Worm (Caenorhabditis elegans) whole organism, L2 larva: ENCODE results near the gene B0303.4.
A peak's percentile ranks its signal among the peaks of the same experiment; 100 is the strongest.

ENCODE experiments used
- C34F6.9 ChIP-seq: fragments of 150-350 bp; optimal IDR thresholded peaks from 2 replicates; lab custom pipeline; 2014; ENCODE audit warnings: missing biosample characterization, missing genetic modification characterization
- F13H6.1 ChIP-seq: sonication (generic microtip); optimal IDR thresholded peaks from 2 replicates; lab custom pipeline; 2016; ENCODE audit warnings: missing genetic modification characterization, missing compliant biosample characterization
- R02D3.7 ChIP-seq: fragments of 150-350 bp; optimal IDR thresholded peaks from 2 replicates; lab custom pipeline; 2014; ENCODE audit warnings: missing biosample characterization, missing genetic modification characterization
- Y55F3AM.14 ChIP-seq: fragments of 200-800 bp; sonication (Bioruptor generic); optimal IDR thresholded peaks from 2 replicates; lab custom pipeline; 2018; ENCODE audit warnings: mild to moderate bottlenecking, missing genetic modification characterization, missing compliant biosample characterization
- ZK546.5 ChIP-seq: sonication (generic microtip); optimal IDR thresholded peaks from 2 replicates; lab custom pipeline; 2017; ENCODE audit warnings: missing biosample characterization, missing genetic modification characterization
- alr-1 ChIP-seq: fragments of 150-350 bp; optimal IDR thresholded peaks from 2 replicates; lab custom pipeline; 2014; ENCODE audit warnings: missing biosample characterization, missing genetic modification characterization
- ceh-16 ChIP-seq: fragments of 150-350 bp; optimal IDR thresholded peaks from 2 replicates; lab custom pipeline; 2014; ENCODE audit warnings: missing biosample characterization, missing genetic modification characterization
- ceh-82 ChIP-seq: fragments of 150-350 bp; optimal IDR thresholded peaks from 2 replicates; lab custom pipeline; 2014; ENCODE audit warnings: missing biosample characterization, missing genetic modification characterization
- dmd-4 ChIP-seq: sonication (generic microtip); optimal IDR thresholded peaks from 2 replicates; lab custom pipeline; 2017; ENCODE audit warnings: missing biosample characterization, missing genetic modification characterization
- elt-1 ChIP-seq: fragments of 150-350 bp; optimal IDR thresholded peaks from 2 replicates; lab custom pipeline; 2014; ENCODE audit warnings: missing biosample characterization, missing genetic modification characterization
- fos-1 ChIP-seq: fragments of 150-350 bp; optimal IDR thresholded peaks from 2 replicates; lab custom pipeline; 2014; ENCODE audit warnings: missing biosample characterization, missing genetic modification characterization
- gmeb-1 ChIP-seq: fragments of 150-350 bp; optimal IDR thresholded peaks from 2 replicates; lab custom pipeline; 2014; ENCODE audit warnings: missing biosample characterization, missing genetic modification characterization
- lin-11 ChIP-seq: fragments of 150-350 bp; sonication (generic microtip); optimal IDR thresholded peaks from 2 replicates; lab custom pipeline; 2014; ENCODE audit warnings: missing biosample characterization, missing genetic modification characterization, inconsistent platforms, mixed read lengths
- lsy-2 ChIP-seq, 2 experiments: fragments of 150-350 bp in 1 of 2; sonication (generic microtip) in 1 of 2; optimal IDR thresholded peaks; 2 replicates each; lab custom pipeline; 2014 to 2017; ENCODE audit warnings: missing biosample characterization in 2 of 2, missing genetic modification characterization in 2 of 2
- mab-5 ChIP-seq: fragments of 150-350 bp; optimal IDR thresholded peaks from 2 replicates; lab custom pipeline; 2014; ENCODE audit warnings: missing biosample characterization, missing genetic modification characterization
- nhr-10 ChIP-seq: sonication (generic microtip); optimal IDR thresholded peaks from 2 replicates; lab custom pipeline; 2017; ENCODE audit warnings: missing biosample characterization, missing genetic modification characterization
- nhr-11 ChIP-seq: fragments of 150-350 bp; optimal IDR thresholded peaks from 2 replicates; lab custom pipeline; 2014; ENCODE audit warnings: missing biosample characterization, missing genetic modification characterization
- nhr-12 ChIP-seq: fragments of 150-350 bp; optimal IDR thresholded peaks from 2 replicates; lab custom pipeline; 2014; ENCODE audit warnings: missing biosample characterization, missing genetic modification characterization
- nhr-25 ChIP-seq: fragments of 150-350 bp; sonication (generic microtip); optimal IDR thresholded peaks from 3 replicates; lab custom pipeline; 2014; ENCODE audit warnings: missing biosample characterization, missing genetic modification characterization
- nhr-77 ChIP-seq: fragments of 150-350 bp; optimal IDR thresholded peaks from 2 replicates; lab custom pipeline; 2014; ENCODE audit warnings: missing biosample characterization, missing genetic modification characterization
- peb-1 ChIP-seq: fragments of 150-350 bp; optimal IDR thresholded peaks from 2 replicates; lab custom pipeline; 2014; ENCODE audit warnings: missing biosample characterization, missing genetic modification characterization
- sem-4 ChIP-seq: fragments of 150-350 bp; optimal IDR thresholded peaks from 2 replicates; lab custom pipeline; 2014; ENCODE audit warnings: missing biosample characterization, missing genetic modification reagents, missing genetic modification characterization
- skn-1 ChIP-seq: sonication (generic microtip); optimal IDR thresholded peaks from 2 replicates; lab custom pipeline; 2017; ENCODE audit warnings: missing biosample characterization, missing genetic modification characterization
- sma-3 ChIP-seq: sonication (generic microtip); optimal IDR thresholded peaks from 2 replicates; lab custom pipeline; 2016; ENCODE audit warnings: missing genetic modification reagents, missing genetic modification characterization, missing compliant biosample characterization
- sma-9 ChIP-seq, 2 experiments: fragments of 150-350 bp in 1 of 2; sonication (generic microtip) in 1 of 2; optimal IDR thresholded peaks; 2 replicates each; lab custom pipeline; 2014 to 2016; ENCODE audit warnings: missing genetic modification characterization in 2 of 2, mild to moderate bottlenecking in 1 of 2, missing biosample characterization in 1 of 2, missing compliant biosample characterization in 1 of 2, missing genetic modification reagents in 1 of 2, moderate library complexity in 1 of 2
- snpc-4 ChIP-seq: fragments of 150-350 bp; optimal IDR thresholded peaks from 2 replicates; lab custom pipeline; 2014; ENCODE audit warnings: missing biosample characterization, missing genetic modification characterization
- unc-39 ChIP-seq: fragments of 150-350 bp; optimal IDR thresholded peaks from 2 replicates; lab custom pipeline; 2014; ENCODE audit warnings: missing biosample characterization, missing genetic modification characterization
- unc-55 ChIP-seq: fragments of 150-350 bp; sonication (generic microtip); optimal IDR thresholded peaks from 3 replicates; lab custom pipeline; 2014; ENCODE audit warnings: missing biosample characterization, missing genetic modification reagents, missing genetic modification characterization
- unc-62 ChIP-seq: fragments of 150-350 bp; optimal IDR thresholded peaks from 2 replicates; lab custom pipeline; 2014; ENCODE audit warnings: missing biosample characterization, missing genetic modification reagents, missing genetic modification characterization
- zag-1 ChIP-seq: fragments of 150-350 bp; optimal IDR thresholded peaks from 2 replicates; lab custom pipeline; 2014; ENCODE audit warnings: missing biosample characterization, missing genetic modification characterization
- ztf-11 ChIP-seq: sonication (generic microtip); optimal IDR thresholded peaks from 2 replicates; lab custom pipeline; 2017; ENCODE audit warnings: missing biosample characterization, missing genetic modification characterization
- ztf-4 ChIP-seq: fragments of 150-350 bp; optimal IDR thresholded peaks from 2 replicates; lab custom pipeline; 2014; ENCODE audit warnings: missing biosample characterization, missing genetic modification characterization

Gene B0303.4

ce11 chrIII:8712968-8713367, 23.3 kb downstream of the B0303.4 start:
- TF ChIP-seq ztf-4 (tag; lab: Kevin White, UChicago): no peak
- no peak for TF ChIP-seq Y55F3AM.14 (GFP tag; lab: Kevin White, UChicago)
- TF ChIP-seq nhr-10 (tag; lab: Kevin White, UChicago): no peak
- TF ChIP-seq dmd-4: no peak
- TF ChIP-seq alr-1 (tag; lab: Kevin White, UChicago): no peak
- no peak for TF ChIP-seq sem-4 (tag; lab: Kevin White, UChicago)
- no peak for TF ChIP-seq snpc-4 (tag; lab: Kevin White, UChicago)
- no peak for TF ChIP-seq nhr-77 (tag; lab: Kevin White, UChicago)
- TF ChIP-seq mab-5 (tag; lab: Kevin White, UChicago): no peak
- no peak for TF ChIP-seq lin-11 (tag; lab: Kevin White, UChicago)
- TF ChIP-seq C34F6.9 (tag; lab: Kevin White, UChicago): no peak
- no peak for TF ChIP-seq nhr-11 (tag; lab: Kevin White, UChicago)
- TF ChIP-seq ztf-11: no peak
- TF ChIP-seq lsy-2 (tag; optimal IDR thresholded peaks at IDR 0.05; lab: Kevin White, UChicago): no peak
- no peak for TF ChIP-seq peb-1 (tag; lab: Kevin White, UChicago)
- no peak for TF ChIP-seq ceh-82 (tag; lab: Kevin White, UChicago)
- TF ChIP-seq nhr-25: no peak
- no peak for TF ChIP-seq R02D3.7 (tag; lab: Kevin White, UChicago)
- TF ChIP-seq elt-1 (tag; lab: Kevin White, UChicago): no peak
- no peak for TF ChIP-seq skn-1 (tag; lab: Kevin White, UChicago)

ce11 chrIII:8716084-8716483, 26.4 kb downstream of the B0303.4 start, which contains the start of gene B0303.14:
TSS of gene B0303.14 (minus strand) at chrIII:8716184.
- TF ChIP-seq snpc-4 (tag; lab: Kevin White, UChicago) (no peak), R02D3.7 (tag; lab: Kevin White, UChicago) (no peak), unc-55 (GFP tag; lab: Kevin White, UChicago) (no peak), sem-4 (tag; lab: Kevin White, UChicago) (no peak), Y55F3AM.14 (GFP tag; lab: Kevin White, UChicago) (no peak), unc-62 (GFP tag; lab: Kevin White, UChicago) (no peak)

ce11 chrIII:8717231-8717694, 27.6 kb downstream of the B0303.4 start, which contains the start of gene mrpl-11:
TSS of gene mrpl-11 (plus strand) at chrIII:8717644.
- TF ChIP-seq lin-11 (tag; lab: Kevin White, UChicago) (no peak), lsy-2 (tag; optimal IDR thresholded peaks at IDR 0.05; lab: Kevin White, UChicago) (peak in 1 of 2 experiments; percentile 9), unc-55 (GFP tag; lab: Kevin White, UChicago) (peak; percentile 30)
- TF ChIP-seq, all 48 proteins: peak for 2

DNA sequence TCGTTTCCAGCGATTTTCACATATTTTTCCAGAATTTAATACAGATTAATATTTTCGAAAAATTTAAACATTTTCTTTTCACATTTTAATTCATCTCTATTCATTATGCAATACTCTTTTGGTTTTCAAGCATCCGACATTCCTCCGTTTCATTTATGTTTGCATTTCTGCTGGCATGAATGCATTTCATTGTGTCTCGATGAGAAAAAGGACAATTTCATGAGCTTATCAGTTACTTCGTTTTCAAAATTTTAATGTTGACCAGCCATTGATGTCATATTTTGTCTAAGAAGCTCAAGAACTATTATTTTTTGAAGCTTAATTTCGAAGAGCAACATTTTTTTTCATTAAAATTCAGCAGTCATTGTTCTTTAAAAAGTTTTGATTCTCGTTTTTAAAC, 28.9 kb downstream of the B0303.4 start:
- TF ChIP-seq fos-1: peak; percentile 47
- TF ChIP-seq unc-39 (tag; lab: Kevin White, UChicago): no peak

DNA sequence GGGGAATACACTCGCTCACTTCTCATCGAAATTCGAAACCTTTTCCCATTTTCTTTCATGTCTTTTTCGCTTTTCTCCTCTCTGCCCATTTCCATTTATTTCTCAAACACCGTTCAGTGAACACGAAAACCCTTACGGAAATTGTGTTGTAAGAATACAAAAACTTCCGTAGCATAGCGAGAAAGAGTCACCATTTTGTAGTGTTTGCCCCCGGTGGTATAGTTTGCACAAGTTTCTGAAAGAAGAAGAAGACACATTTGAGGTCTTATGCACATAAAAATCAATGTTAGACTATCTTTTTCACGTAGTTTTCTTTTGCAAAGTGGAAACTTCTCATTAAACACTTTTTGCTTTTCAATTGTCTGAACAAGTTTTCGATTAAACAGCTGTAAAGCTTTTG, 29.5 kb downstream of the B0303.4 start:
- no peak for TF ChIP-seq fos-1
- no peak for TF ChIP-seq nhr-10 (tag; lab: Kevin White, UChicago)
- TF ChIP-seq F13H6.1 (tag; lab: Kevin White, UChicago): no peak

- no peak for TF ChIP-seq ztf-11
- no peak for TF ChIP-seq ZK546.5 (tag; lab: Kevin White, UChicago)
- peak; percentile 9 for TF ChIP-seq fos-1
- TF ChIP-seq lsy-2 (tag; optimal IDR thresholded peaks at IDR 0.05; lab: Kevin White, UChicago): no peak
- TF ChIP-seq zag-1 (tag; lab: Kevin White, UChicago): no peak
- TF ChIP-seq nhr-12 (tag; lab: Kevin White, UChicago): no peak
- TF ChIP-seq ceh-16: no peak
- TF ChIP-seq sma-3 (GFP tag; lab: Kevin White, UChicago): no peak
- no peak for TF ChIP-seq nhr-11 (tag; lab: Kevin White, UChicago)
- no peak for TF ChIP-seq gmeb-1
- TF ChIP-seq sem-4 (tag; lab: Kevin White, UChicago): no peak
- peak; percentile 12 for TF ChIP-seq unc-55 (GFP tag; lab: Kevin White, UChicago)
- no peak for TF ChIP-seq snpc-4 (tag; lab: Kevin White, UChicago)
- no peak for TF ChIP-seq nhr-10 (tag; lab: Kevin White, UChicago)
- no peak for TF ChIP-seq unc-39 (tag; lab: Kevin White, UChicago)
- TF ChIP-seq R02D3.7 (tag; lab: Kevin White, UChicago): no peak
- TF ChIP-seq sma-9 (GFP tag; optimal IDR thresholded peaks at IDR 0.05; lab: Kevin White, UChicago): no peak
- TF ChIP-seq sma-9 (tag; optimal IDR thresholded peaks at IDR 0.05; lab: Kevin White, UChicago): no peak
Measured at ce11 chrIII:8719769-8720252, 30.2 kb downstream of the B0303.4 start, which contains the start of gene hipr-1. TSS of gene hipr-1 (plus strand) at chrIII:8720202.
